Worm (Caenorhabditis elegans): ENCODE measurements around the gene dhs-24.

- TF ChIP-seq mep-1 (tag; optimal IDR thresholded peaks at IDR 0.05) (no peak), ceh-83 (GFP tag; optimal IDR thresholded peaks at IDR 0.05) (no peak), pha-4 (tag; optimal IDR thresholded peaks at IDR 0.05) (no peak), unc-62 (GFP tag; optimal IDR thresholded peaks at IDR 0.05) (no peak)
Measured at ce11 chrV:19915973-19916605, 30.3 kb downstream of the dhs-24 start, which contains the start of the genes chk-2 and Y60A3A.19.

All from whole organism, mixed stage, embryonic.